Fruit fly (Drosophila melanogaster): Measurements from ENCODE around the gene Wnk.

- TF ChIP-seq psq (optimal IDR thresholded peaks at IDR 0.05) (no peak), pan (optimal IDR thresholded peaks at IDR 0.05) (no peak)
Observed at dm6 chr3L:21536857-21537256, 17.9 kb downstream of the Wnk start, which contains the start of gene Rpn10.

Measured in whole organism.